Worm (Caenorhabditis elegans) whole organism, L2 larva: ENCODE data around the gene F07G11.4.
"Not testable (repeated sequence)": the region's sequence is repeated elsewhere in the genome, so short reads cannot be mapped to it uniquely, and the experiment has no call there.

Source experiments
- C34F6.9 ChIP-seq: fragments of 150-350 bp; optimal IDR thresholded peaks from 2 replicates; lab custom pipeline; 2014; ENCODE audit warnings: missing biosample characterization, missing genetic modification characterization
- F13H6.1 ChIP-seq: sonication (generic microtip); optimal IDR thresholded peaks from 2 replicates; lab custom pipeline; 2016; ENCODE audit warnings: missing genetic modification characterization, missing compliant biosample characterization
- R02D3.7 ChIP-seq: fragments of 150-350 bp; optimal IDR thresholded peaks from 2 replicates; lab custom pipeline; 2014; ENCODE audit warnings: missing biosample characterization, missing genetic modification characterization
- ZK546.5 ChIP-seq: sonication (generic microtip); optimal IDR thresholded peaks from 2 replicates; lab custom pipeline; 2017; ENCODE audit warnings: missing biosample characterization, missing genetic modification characterization
- alr-1 ChIP-seq: fragments of 150-350 bp; optimal IDR thresholded peaks from 2 replicates; lab custom pipeline; 2014; ENCODE audit warnings: missing biosample characterization, missing genetic modification characterization
- aly-2 ChIP-seq: fragments of 150-350 bp; optimal IDR thresholded peaks from 2 replicates; lab custom pipeline; 2014; ENCODE audit warnings: missing biosample characterization, missing genetic modification characterization
- ama-1 ChIP-seq: fragments of 150-350 bp; optimal IDR thresholded peaks from 2 replicates; lab custom pipeline; 2018; ENCODE audit warnings: inconsistent platforms
- blmp-1 ChIP-seq: sonication (generic microtip); optimal IDR thresholded peaks from 2 replicates; lab custom pipeline; 2017; ENCODE audit warnings: missing genetic modification characterization, mild to moderate bottlenecking, missing compliant biosample characterization, antibody characterized with exemption, moderate library complexity; ENCODE audit not compliant: insufficient read depth
- ceh-16 ChIP-seq: fragments of 150-350 bp; optimal IDR thresholded peaks from 2 replicates; lab custom pipeline; 2014; ENCODE audit warnings: missing biosample characterization, missing genetic modification characterization
- ceh-82 ChIP-seq: fragments of 150-350 bp; optimal IDR thresholded peaks from 2 replicates; lab custom pipeline; 2014; ENCODE audit warnings: missing biosample characterization, missing genetic modification characterization
- dmd-4 ChIP-seq: sonication (generic microtip); optimal IDR thresholded peaks from 2 replicates; lab custom pipeline; 2017; ENCODE audit warnings: missing biosample characterization, missing genetic modification characterization
- egl-27 ChIP-seq: sonication (generic microtip); optimal IDR thresholded peaks from 3 replicates; lab custom pipeline; 2017; ENCODE audit warnings: missing biosample characterization, missing genetic modification reagents, missing genetic modification characterization
- fos-1 ChIP-seq: fragments of 150-350 bp; optimal IDR thresholded peaks from 2 replicates; lab custom pipeline; 2014; ENCODE audit warnings: missing biosample characterization, missing genetic modification characterization
- gmeb-1 ChIP-seq: fragments of 150-350 bp; optimal IDR thresholded peaks from 2 replicates; lab custom pipeline; 2014; ENCODE audit warnings: missing biosample characterization, missing genetic modification characterization
- lin-11 ChIP-seq: fragments of 150-350 bp; sonication (generic microtip); optimal IDR thresholded peaks from 2 replicates; lab custom pipeline; 2014; ENCODE audit warnings: missing biosample characterization, missing genetic modification characterization, inconsistent platforms, mixed read lengths
- lin-13 ChIP-seq: fragments of 150-350 bp; optimal IDR thresholded peaks from 2 replicates; lab custom pipeline; 2014; ENCODE audit warnings: missing biosample characterization, missing genetic modification reagents, missing genetic modification characterization
- lsy-2 ChIP-seq, 2 experiments: fragments of 150-350 bp in 1 of 2; sonication (generic microtip) in 1 of 2; optimal IDR thresholded peaks; 2 replicates each; lab custom pipeline; 2014 to 2017; ENCODE audit warnings: missing biosample characterization in 2 of 2, missing genetic modification characterization in 2 of 2
- mab-5 ChIP-seq: fragments of 150-350 bp; optimal IDR thresholded peaks from 2 replicates; lab custom pipeline; 2014; ENCODE audit warnings: missing biosample characterization, missing genetic modification characterization
- mbf-1 ChIP-seq: sonication (generic microtip); optimal IDR thresholded peaks from 2 replicates; lab custom pipeline; 2017; ENCODE audit warnings: missing biosample characterization, missing genetic modification characterization
- nhr-10 ChIP-seq: sonication (generic microtip); optimal IDR thresholded peaks from 2 replicates; lab custom pipeline; 2017; ENCODE audit warnings: missing biosample characterization, missing genetic modification characterization
- nhr-11 ChIP-seq: fragments of 150-350 bp; optimal IDR thresholded peaks from 2 replicates; lab custom pipeline; 2014; ENCODE audit warnings: missing biosample characterization, missing genetic modification characterization
- nhr-12 ChIP-seq: fragments of 150-350 bp; optimal IDR thresholded peaks from 2 replicates; lab custom pipeline; 2014; ENCODE audit warnings: missing biosample characterization, missing genetic modification characterization
- nhr-21 ChIP-seq: fragments of 150-350 bp; optimal IDR thresholded peaks from 2 replicates; lab custom pipeline; 2014; ENCODE audit warnings: missing biosample characterization, missing genetic modification characterization
- nhr-237 ChIP-seq: fragments of 150-350 bp; optimal IDR thresholded peaks from 2 replicates; lab custom pipeline; 2014; ENCODE audit warnings: missing biosample characterization, missing genetic modification characterization
- nhr-25 ChIP-seq: fragments of 150-350 bp; sonication (generic microtip); optimal IDR thresholded peaks from 3 replicates; lab custom pipeline; 2014; ENCODE audit warnings: missing biosample characterization, missing genetic modification characterization
- nhr-6 ChIP-seq: fragments of 150-350 bp; optimal IDR thresholded peaks from 2 replicates; lab custom pipeline; 2014; ENCODE audit warnings: missing biosample characterization, missing genetic modification characterization
- nhr-77 ChIP-seq: fragments of 150-350 bp; optimal IDR thresholded peaks from 2 replicates; lab custom pipeline; 2014; ENCODE audit warnings: missing biosample characterization, missing genetic modification characterization
- peb-1 ChIP-seq: fragments of 150-350 bp; optimal IDR thresholded peaks from 2 replicates; lab custom pipeline; 2014; ENCODE audit warnings: missing biosample characterization, missing genetic modification characterization
- sem-4 ChIP-seq: fragments of 150-350 bp; optimal IDR thresholded peaks from 2 replicates; lab custom pipeline; 2014; ENCODE audit warnings: missing biosample characterization, missing genetic modification reagents, missing genetic modification characterization
- skn-1 ChIP-seq: sonication (generic microtip); optimal IDR thresholded peaks from 2 replicates; lab custom pipeline; 2017; ENCODE audit warnings: missing biosample characterization, missing genetic modification characterization
- sma-3 ChIP-seq: sonication (generic microtip); optimal IDR thresholded peaks from 2 replicates; lab custom pipeline; 2016; ENCODE audit warnings: missing genetic modification reagents, missing genetic modification characterization, missing compliant biosample characterization
- sma-9 ChIP-seq, 2 experiments: fragments of 150-350 bp in 1 of 2; sonication (generic microtip) in 1 of 2; optimal IDR thresholded peaks; 2 replicates each; lab custom pipeline; 2014 to 2016; ENCODE audit warnings: missing genetic modification characterization in 2 of 2, mild to moderate bottlenecking in 1 of 2, missing biosample characterization in 1 of 2, missing compliant biosample characterization in 1 of 2, missing genetic modification reagents in 1 of 2, moderate library complexity in 1 of 2
- unc-39 ChIP-seq: fragments of 150-350 bp; optimal IDR thresholded peaks from 2 replicates; lab custom pipeline; 2014; ENCODE audit warnings: missing biosample characterization, missing genetic modification characterization
- unc-62 ChIP-seq: fragments of 150-350 bp; optimal IDR thresholded peaks from 2 replicates; lab custom pipeline; 2014; ENCODE audit warnings: missing biosample characterization, missing genetic modification reagents, missing genetic modification characterization
- ztf-1 ChIP-seq: fragments of 200-800 bp; sonication (Bioruptor generic); conservative IDR thresholded peaks from 2 replicates; pipeline ENCODE4 v1.3.6; 2022; ENCODE audit warnings: missing genetic modification characterization, missing compliant biosample characterization

F07G11.4 gene

DNA sequence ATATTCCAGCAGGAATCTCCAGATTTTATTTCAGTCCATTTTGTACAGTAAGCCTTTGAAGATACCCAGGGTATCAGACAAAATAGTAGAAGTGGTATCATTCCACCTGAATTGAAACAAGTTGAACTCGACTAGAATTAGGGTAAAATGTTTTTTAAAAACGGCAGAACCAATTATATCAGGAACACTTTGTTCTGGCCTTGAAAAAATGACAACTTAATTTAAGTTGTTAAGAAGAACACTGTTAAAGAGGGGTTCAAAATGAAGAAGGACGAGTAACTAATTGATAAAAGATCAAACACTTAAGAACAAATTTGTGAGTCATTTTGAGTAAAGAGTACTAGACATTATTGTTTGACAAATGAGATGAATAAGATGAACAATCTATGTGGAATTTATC, 25.7 kb upstream of the F07G11.4 start, which contains the start of gene lmd-4:
Gene lmd-4 (minus strand): TSS at position 101 of the 400 bp plus-strand sequence.
- TF ChIP-seq skn-1 (no peak), ceh-16 (tag; lab: Kevin White, UChicago) (no peak), nhr-25 (tag; lab: Kevin White, UChicago) (no peak), blmp-1 (tag; lab: Kevin White, UChicago) (no peak), unc-39 (no peak), nhr-6 (tag; lab: Kevin White, UChicago) (no peak), fos-1 (tag; lab: Kevin White, UChicago) (no peak), lin-13 (GFP tag; lab: Kevin White, UChicago) (no peak), sem-4 (tag; lab: Kevin White, UChicago) (no peak), mbf-1 (tag; lab: Kevin White, UChicago) (no peak), nhr-237 (tag; lab: Kevin White, UChicago) (no peak), alr-1 (tag; lab: Kevin White, UChicago) (no peak), F13H6.1 (no peak), dmd-4 (tag; lab: Kevin White, UChicago) (no peak), mab-5 (no peak), nhr-77 (tag; lab: Kevin White, UChicago) (no peak)
- TF ChIP-seq, all 48 proteins: peak for 0

DNA sequence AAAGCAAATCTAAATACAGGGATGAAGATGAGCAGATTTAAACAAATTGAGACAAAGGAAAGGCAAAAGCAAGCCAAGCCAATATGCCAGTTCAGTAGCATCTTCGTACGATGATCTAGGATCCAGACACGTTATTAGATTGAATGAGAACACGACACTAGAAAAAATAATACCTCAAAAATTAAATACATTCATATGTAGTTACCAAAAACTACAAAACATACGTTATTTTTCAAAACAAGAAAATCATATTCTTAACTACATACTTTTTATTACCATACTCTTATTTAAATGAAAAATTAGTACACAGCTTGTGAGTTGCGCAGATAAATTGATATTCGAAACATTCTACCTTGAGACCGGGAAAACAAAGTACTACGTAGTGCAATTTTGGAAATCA, 18.1 kb upstream of the F07G11.4 start, which contains the start of gene srx-6:
Gene srx-6 (minus strand): TSS at position 101 of the 400 bp plus-strand sequence.
- TF ChIP-seq nhr-12 (tag; lab: Kevin White, UChicago) = no peak
- TF ChIP-seq nhr-237 (tag; lab: Kevin White, UChicago) = no peak
- no peak for TF ChIP-seq peb-1 (tag; lab: Kevin White, UChicago)
- no peak for TF ChIP-seq sem-4 (tag; lab: Kevin White, UChicago)
- TF ChIP-seq sma-3 = no peak
- TF ChIP-seq egl-27 (tag; lab: Kevin White, UChicago) = no peak
- TF ChIP-seq ZK546.5 = no peak
- TF ChIP-seq nhr-21 (tag; lab: Kevin White, UChicago) = no peak
- no peak for TF ChIP-seq fos-1 (tag; lab: Kevin White, UChicago)
- no peak for TF ChIP-seq ama-1 (lab: Kevin White, UChicago)
- TF ChIP-seq nhr-10 (tag; lab: Kevin White, UChicago) = no peak
- TF ChIP-seq C34F6.9 = no peak
- TF ChIP-seq blmp-1 (tag; lab: Kevin White, UChicago) = no peak
- TF ChIP-seq aly-2 (tag; lab: Kevin White, UChicago) = no peak
- no peak for TF ChIP-seq lsy-2 (tag; optimal IDR thresholded peaks at IDR 0.05; lab: Kevin White, UChicago)
- no peak for TF ChIP-seq ceh-82
- TF ChIP-seq nhr-25 (tag; lab: Kevin White, UChicago) = no peak

DNA sequence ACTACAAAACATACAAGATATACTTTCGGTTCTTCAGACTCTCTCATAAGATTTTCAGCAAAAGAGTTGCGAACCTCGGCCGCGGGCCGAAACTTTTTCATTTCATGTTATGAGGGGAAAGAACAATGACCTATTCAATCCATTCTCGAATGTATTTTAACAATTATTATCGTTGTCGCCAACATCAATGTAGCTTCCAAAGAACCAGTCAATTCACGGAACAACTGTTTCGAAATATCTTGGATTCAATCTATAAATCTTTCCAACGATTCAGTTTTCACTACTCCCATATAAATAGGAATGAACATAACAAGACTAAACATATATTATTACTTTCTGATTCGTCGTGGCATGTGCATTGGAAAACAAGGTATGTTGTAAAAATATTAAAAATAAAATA, 11.9 kb upstream of the F07G11.4 start, which contains the start of gene F07G11.1:
Gene F07G11.1 (plus strand): TSS at position 301 of the 400 bp plus-strand sequence.
- TF ChIP-seq nhr-21 (tag; lab: Kevin White, UChicago) = no peak
- TF ChIP-seq mbf-1 (tag; lab: Kevin White, UChicago) = no peak
- no peak for TF ChIP-seq sma-3
- no peak for TF ChIP-seq R02D3.7 (tag; lab: Kevin White, UChicago)
- TF ChIP-seq fos-1 (tag; lab: Kevin White, UChicago) = no peak
- TF ChIP-seq skn-1 = no peak
- no peak for TF ChIP-seq sma-9 (GFP tag; optimal IDR thresholded peaks at IDR 0.05; lab: Kevin White, UChicago)
- TF ChIP-seq sma-9 (tag; optimal IDR thresholded peaks at IDR 0.05; lab: Kevin White, UChicago) = no peak
- no peak for TF ChIP-seq F13H6.1
- no peak for TF ChIP-seq dmd-4 (tag; lab: Kevin White, UChicago)
- no peak for TF ChIP-seq ceh-82
- no peak for TF ChIP-seq nhr-237 (tag; lab: Kevin White, UChicago)
- no peak for TF ChIP-seq lin-11 (tag; lab: Kevin White, UChicago)
- no peak for TF ChIP-seq nhr-11 (tag; lab: Kevin White, UChicago)
- no peak for TF ChIP-seq nhr-25 (tag; lab: Kevin White, UChicago)
- TF ChIP-seq nhr-77 (tag; lab: Kevin White, UChicago) = no peak
- no peak for TF ChIP-seq unc-62
- TF ChIP-seq gmeb-1 = no peak
- TF ChIP-seq unc-39 = no peak

DNA sequence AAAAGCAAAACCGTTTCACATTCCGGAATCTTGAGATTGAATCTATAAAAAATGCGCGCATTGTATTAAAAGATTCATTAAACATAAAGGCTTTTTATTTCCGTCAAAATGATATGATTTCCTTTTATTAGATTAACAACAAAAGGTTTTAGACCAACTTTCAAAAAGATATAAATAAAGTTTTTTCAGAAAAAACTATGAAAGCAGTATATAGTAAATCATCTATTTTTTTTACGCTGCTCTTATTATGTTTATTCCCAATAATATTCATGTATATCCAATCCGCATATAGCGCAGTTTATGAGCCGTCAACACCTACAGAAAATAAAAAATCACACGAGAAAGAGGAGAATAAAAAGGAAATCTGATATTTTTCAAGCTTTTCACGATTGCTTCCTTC, 9.3 kb upstream of the F07G11.4 start, which contains the start of gene F07G11.2:
Gene F07G11.2 (plus strand): TSS at position 301 of the 400 bp plus-strand sequence.
- not testable (repeated sequence) for TF ChIP-seq peb-1 (tag; lab: Kevin White, UChicago); ztf-1 (GFP tag; lab: Robert Waterston, UW); lin-13 (GFP tag; lab: Kevin White, UChicago)
- TF ChIP-seq, all 48 proteins: peak for 0; not testable (repeated sequence) for 48
